Fruit fly (Drosophila melanogaster) whole organism, embryonic: ENCODE results near the gene CG14234.

Source experiments
- Atf3 ChIP-seq: fragments of 200-800 bp; sonication (Bioruptor generic); optimal IDR thresholded peaks from 3 replicates; lab custom pipeline; 2016; ENCODE audit warnings: missing biosample characterization, missing genetic modification characterization
- Awh ChIP-seq: fragments of 200-800 bp; sonication (Bioruptor generic); IDR thresholded peaks from 2 replicates; pipeline ENCODE4, ENCODE4 v1.3.6; 2022; ENCODE audit warnings: missing biosample characterization, missing genetic modification characterization
- CG10321 ChIP-seq: fragments of 200-800 bp; sonication (Bioruptor generic); IDR thresholded peaks from 2 replicates; pipeline ENCODE4 v1.3.6; 2022; ENCODE audit warnings: missing biosample characterization, missing genetic modification characterization
- CG10959 ChIP-seq: fragments of 200-800 bp; sonication (Bioruptor generic); IDR thresholded peaks from 2 replicates; pipeline ENCODE4 v1.3.6; 2022; ENCODE audit warnings: missing biosample characterization, missing genetic modification characterization
- CG11085 ChIP-seq: fragments of 200-800 bp; sonication (Bioruptor generic); IDR thresholded peaks from 2 replicates; pipeline ENCODE4 v1.3.6; 2022; ENCODE audit warnings: missing biosample characterization, missing genetic modification characterization
- CG11560 ChIP-seq: fragments of 200-800 bp; sonication (Bioruptor generic); IDR thresholded peaks from 3 replicates; pipeline ENCODE4 v1.3.6; 2022; ENCODE audit warnings: missing biosample characterization, missing genetic modification characterization
- CG12236 ChIP-seq: fragments of 200-800 bp; sonication (Bioruptor generic); optimal IDR thresholded peaks from 2 replicates; lab custom pipeline; 2016; ENCODE audit warnings: missing biosample characterization, missing genetic modification characterization
- CG12391 ChIP-seq: fragments of 200-800 bp; sonication (Bioruptor generic); optimal IDR thresholded peaks from 3 replicates; lab custom pipeline; 2018; ENCODE audit warnings: missing biosample characterization, mild to moderate bottlenecking, missing genetic modification characterization, moderate library complexity
- CG12769 ChIP-seq: fragments of 200-800 bp; sonication (Bioruptor generic); optimal IDR thresholded peaks from 2 replicates; lab custom pipeline; 2019; ENCODE audit warnings: missing biosample characterization, mild to moderate bottlenecking, missing genetic modification characterization, moderate library complexity
- CG13123 ChIP-seq: fragments of 200-800 bp; sonication (Bioruptor generic); optimal IDR thresholded peaks from 2 replicates; lab custom pipeline; 2016; ENCODE audit warnings: missing biosample characterization, missing genetic modification characterization
- CG13424 ChIP-seq: fragments of 200-800 bp; sonication (Bioruptor generic); optimal IDR thresholded peaks from 2 replicates; lab custom pipeline; 2019; ENCODE audit warnings: missing biosample characterization, mild to moderate bottlenecking, missing genetic modification characterization, moderate library complexity
- CG15479 ChIP-seq: fragments of 200-800 bp; sonication (Bioruptor generic); optimal IDR thresholded peaks from 3 replicates; lab custom pipeline; 2019; ENCODE audit warnings: missing biosample characterization, mild to moderate bottlenecking, missing genetic modification characterization, moderate library complexity
- CG1647 ChIP-seq: fragments of 200-800 bp; sonication (Bioruptor generic); optimal IDR thresholded peaks from 3 replicates; lab custom pipeline; 2016; ENCODE audit warnings: missing biosample characterization, missing genetic modification characterization
- CG17359 ChIP-seq: fragments of 200-800 bp; sonication (Bioruptor generic); optimal IDR thresholded peaks from 3 replicates; lab custom pipeline; 2018; ENCODE audit warnings: missing biosample characterization, mild to moderate bottlenecking, missing genetic modification characterization, moderate library complexity
- CG2889 ChIP-seq: fragments of 200-800 bp; sonication (Bioruptor generic); IDR thresholded peaks from 3 replicates; pipeline ENCODE4 v1.3.6; 2022; ENCODE audit warnings: missing biosample characterization, missing genetic modification characterization
- CG33213 ChIP-seq: fragments of 200-800 bp; sonication (Bioruptor generic); optimal IDR thresholded peaks from 3 replicates; lab custom pipeline; 2016; ENCODE audit warnings: missing biosample characterization, missing genetic modification characterization
- CG34224 ChIP-seq: fragments of 200-800 bp; sonication (Bioruptor generic); IDR thresholded peaks from 3 replicates; pipeline ENCODE4 v1.3.6; 2022; ENCODE audit warnings: missing biosample characterization, missing genetic modification characterization; ENCODE audit not compliant: partially characterized antibody
- CG4282 ChIP-seq: fragments of 200-800 bp; sonication (Bioruptor generic); optimal IDR thresholded peaks from 2 replicates; lab custom pipeline; 2016; ENCODE audit warnings: missing biosample characterization, missing genetic modification characterization
- CG4404 ChIP-seq: fragments of 200-800 bp; sonication (Bioruptor generic); IDR thresholded peaks from 2 replicates; pipeline ENCODE4 v1.3.6; 2022; ENCODE audit warnings: missing biosample characterization, missing genetic modification characterization
- CG5180 ChIP-seq: fragments of 200-800 bp; sonication (Bioruptor generic); optimal IDR thresholded peaks from 3 replicates; lab custom pipeline; 2017; ENCODE audit warnings: missing biosample characterization, missing genetic modification characterization, mild to moderate bottlenecking, moderate library complexity, missing genetic modification reagents
- CG6254 ChIP-seq: fragments of 200-800 bp; sonication (Bioruptor generic); optimal IDR thresholded peaks from 3 replicates; lab custom pipeline; 2017; ENCODE audit warnings: mild to moderate bottlenecking, missing biosample characterization, missing genetic modification reagents, missing genetic modification characterization
- CG6854 ChIP-seq: fragments of 200-800 bp; sonication (Bioruptor generic); optimal IDR thresholded peaks from 3 replicates; lab custom pipeline; 2017; ENCODE audit warnings: missing biosample characterization, mild to moderate bottlenecking, missing genetic modification characterization
- CG7372 ChIP-seq: fragments of 200-800 bp; sonication (Bioruptor generic); IDR thresholded peaks from 2 replicates; pipeline ENCODE4 v1.3.6; 2022; ENCODE audit warnings: missing biosample characterization, missing genetic modification characterization
- Dbx ChIP-seq: fragments of 200-800 bp; sonication (Bioruptor generic); IDR thresholded peaks from 3 replicates; pipeline ENCODE4 v1.3.6; 2022; ENCODE audit warnings: missing biosample characterization, missing genetic modification characterization
- Dref ChIP-seq: fragments of 200-800 bp; sonication (Bioruptor generic); IDR thresholded peaks from 2 replicates; pipeline ENCODE4 v1.3.6; 2022; ENCODE audit warnings: missing biosample characterization, missing genetic modification characterization
- Drgx ChIP-seq: fragments of 200-800 bp; sonication (Bioruptor generic); IDR thresholded peaks from 2 replicates; pipeline ENCODE4 v1.3.6; 2022; ENCODE audit warnings: missing biosample characterization, missing genetic modification characterization
- HLH54F ChIP-seq: fragments of 200-800 bp; sonication (Bioruptor generic); optimal IDR thresholded peaks from 3 replicates; lab custom pipeline; 2016; ENCODE audit warnings: missing biosample characterization, missing genetic modification characterization
- MTF-1 ChIP-seq: fragments of 200-800 bp; sonication (Bioruptor generic); optimal IDR thresholded peaks from 2 replicates; lab custom pipeline; 2018; ENCODE audit warnings: missing biosample characterization, mild to moderate bottlenecking, missing genetic modification characterization, borderline replicate concordance
- Oli ChIP-seq: fragments of 200-800 bp; sonication (Bioruptor generic); optimal IDR thresholded peaks from 2 replicates; lab custom pipeline; 2018; ENCODE audit warnings: missing biosample characterization, mild to moderate bottlenecking, missing genetic modification characterization, moderate library complexity
- Optix ChIP-seq: fragments of 200-800 bp; sonication (Bioruptor generic); IDR thresholded peaks from 3 replicates; pipeline ENCODE4 v1.3.6; 2022; ENCODE audit warnings: missing biosample characterization, missing genetic modification characterization
- Stat92E ChIP-seq, 3 experiments: fragments of >200 bp in 2 of 3; fragments of 200-800 bp in 1 of 3; sonication (Bioruptor generic) in 1 of 3; optimal IDR thresholded peaks; 2 replicates each; lab custom pipeline; 2017 to 2019; ENCODE audit warnings: missing biosample characterization in 3 of 3, missing genetic modification characterization in 3 of 3, mild to moderate bottlenecking in 1 of 3, moderate library complexity in 1 of 3
- Tbp ChIP-seq: fragments of >200 bp; optimal IDR thresholded peaks from 2 replicates; lab custom pipeline; 2018; ENCODE audit warnings: missing biosample characterization, missing genetic modification characterization
- ap ChIP-seq: fragments of 200-800 bp; sonication (Bioruptor generic); IDR thresholded peaks from 2 replicates; pipeline ENCODE4 v1.3.6; 2022; ENCODE audit warnings: missing biosample characterization, missing genetic modification characterization
- croc ChIP-seq: fragments of 200-800 bp; sonication (Bioruptor generic); conservative IDR thresholded peaks from 3 replicates; pipeline ENCODE4 v1.3.6; 2022; ENCODE audit warnings: missing biosample characterization, missing genetic modification characterization
- da ChIP-seq: fragments of 200-800 bp; sonication (Bioruptor generic); optimal IDR thresholded peaks from 2 replicates; lab custom pipeline; 2016; ENCODE audit warnings: missing biosample characterization, missing genetic modification characterization
- dimm ChIP-seq: fragments of 200-800 bp; sonication (Bioruptor generic); IDR thresholded peaks from 2 replicates; pipeline ENCODE4 v1.3.6; 2022; ENCODE audit warnings: missing biosample characterization, missing genetic modification characterization
- disco-r ChIP-seq: fragments of 200-800 bp; sonication (Bioruptor generic); optimal IDR thresholded peaks from 2 replicates; lab custom pipeline; 2016; ENCODE audit warnings: missing biosample characterization, missing genetic modification characterization
- fru ChIP-seq: fragments of >200 bp; optimal IDR thresholded peaks from 2 replicates; lab custom pipeline; 2017
- gcm2 ChIP-seq: fragments of 200-800 bp; sonication (Bioruptor generic); optimal IDR thresholded peaks from 2 replicates; lab custom pipeline; 2016; ENCODE audit warnings: missing biosample characterization, missing genetic modification characterization
- mam ChIP-seq: fragments of 200-800 bp; sonication (Bioruptor generic); optimal IDR thresholded peaks from 3 replicates; lab custom pipeline; 2016; ENCODE audit warnings: missing biosample characterization, missing genetic modification characterization
- peb ChIP-seq: fragments of 200-800 bp; sonication (Bioruptor generic); IDR thresholded peaks from 2 replicates; pipeline ENCODE4 v1.3.6; 2022; ENCODE audit warnings: missing biosample characterization, missing genetic modification characterization
- pros ChIP-seq: fragments of 200-800 bp; sonication (Bioruptor generic); optimal IDR thresholded peaks from 3 replicates; lab custom pipeline; 2019; ENCODE audit warnings: missing biosample characterization, mild to moderate bottlenecking, missing genetic modification characterization, moderate library complexity
- ro ChIP-seq: fragments of 200-800 bp; sonication (Bioruptor generic); IDR thresholded peaks from 2 replicates; pipeline ENCODE4 v1.3.6; 2022; ENCODE audit warnings: missing biosample characterization, missing genetic modification characterization
- sd ChIP-seq: fragments of 200-800 bp; sonication (Bioruptor generic); optimal IDR thresholded peaks from 3 replicates; lab custom pipeline; 2018; ENCODE audit warnings: missing biosample characterization, mild to moderate bottlenecking, missing genetic modification characterization, moderate library complexity
- slp2 ChIP-seq: fragments of 200-800 bp; sonication (Bioruptor generic); optimal IDR thresholded peaks from 2 replicates; lab custom pipeline; 2016; ENCODE audit warnings: missing biosample characterization, missing genetic modification characterization
- ssp ChIP-seq: fragments of 200-800 bp; sonication (Bioruptor generic); IDR thresholded peaks from 2 replicates; pipeline ENCODE4 v1.3.6; 2022; ENCODE audit warnings: missing biosample characterization, missing genetic modification characterization
- unc-4 ChIP-seq: fragments of 200-800 bp; sonication (Bioruptor generic); IDR thresholded peaks from 2 replicates; pipeline ENCODE4 v1.3.6; 2022; ENCODE audit warnings: missing biosample characterization, missing genetic modification characterization; ENCODE audit not compliant: partially characterized antibody
- usp ChIP-seq: fragments of >200 bp; optimal IDR thresholded peaks from 2 replicates; lab custom pipeline; 2017; ENCODE audit warnings: missing biosample characterization, missing genetic modification characterization
- vfl ChIP-seq: fragments of 200-800 bp; sonication (Bioruptor generic); optimal IDR thresholded peaks from 2 replicates; lab custom pipeline; 2016; ENCODE audit warnings: missing biosample characterization, missing genetic modification characterization
- wdn ChIP-seq: fragments of 200-800 bp; sonication (Bioruptor generic); IDR thresholded peaks from 2 replicates; pipeline ENCODE4 v1.3.6; 2022; ENCODE audit warnings: missing biosample characterization, missing genetic modification characterization
- zen2 ChIP-seq: fragments of 200-800 bp; sonication (Bioruptor generic); IDR thresholded peaks from 3 replicates; pipeline ENCODE4 v1.3.6; 2022; ENCODE audit warnings: missing biosample characterization, missing genetic modification characterization; ENCODE audit not compliant: partially characterized antibody

The CG14234 gene

dm6 chrX:19744003-19744488 is 8.7 kb downstream of the CG14234 start, which contains the start of the genes CG18809, COX6B, CG33932 and Rpp20 (continued):
- no peak for TF ChIP-seq CG6254 (GFP tag; lab: Kevin White, UChicago)
- TF ChIP-seq CG17359 (tag; lab: Kevin White, UChicago) = no peak
- peak; percentile 14 for TF ChIP-seq Oli
- TF ChIP-seq Drgx (GFP tag; lab: Robert Waterston, UW) = 0 out of 2 replicates have a peak, but pooled peaks have one; percentile 48
- TF ChIP-seq CG34224 = peak; percentile 91
- peak; percentile 56 for TF ChIP-seq disco-r (GFP tag; lab: Kevin White, UChicago)
- peak; percentile 47 for TF ChIP-seq CG7372 (GFP tag; lab: Robert Waterston, UW)
- TF ChIP-seq ssp = peak; percentile 59
- TF ChIP-seq gcm2 (GFP tag; lab: Kevin White, UChicago) = no peak
- no peak for TF ChIP-seq Tbp (GFP tag; lab: Kevin White, UChicago)
- TF ChIP-seq fru = no peak
- TF ChIP-seq CG6854 = no peak
- TF ChIP-seq CG4404 (GFP tag; lab: Robert Waterston, UW) = peak; percentile 18; the same call in 1 of the 2 replicates
- TF ChIP-seq Dref (GFP tag; lab: Robert Waterston, UW) = peak; percentile 67
- TF ChIP-seq Awh (GFP tag; lab: Robert Waterston, UW) = peak; percentile 35; the same call in 1 of the 2 replicates
- peak; percentile 90 for TF ChIP-seq zen2
- peak; percentile 30 for TF ChIP-seq CG13424 (tag; lab: Kevin White, UChicago)
- TF ChIP-seq peb = no peak
- peak; percentile 63 for TF ChIP-seq CG1647 (GFP tag; lab: Kevin White, UChicago)
- peak; percentile 25; the same call in 1 of the 3 replicates for TF ChIP-seq croc
- peak; percentile 73 for TF ChIP-seq CG11085 (GFP tag; lab: Robert Waterston, UW)
- TF ChIP-seq CG5180 (GFP tag; lab: Kevin White, UChicago) = no peak
- TF ChIP-seq dimm (GFP tag; lab: Robert Waterston, UW) = no peak
- TF ChIP-seq Dbx (GFP tag; lab: Robert Waterston, UW) = peak; percentile 90
- TF ChIP-seq HLH54F (GFP tag; lab: Kevin White, UChicago) = peak; percentile 70
- TF ChIP-seq slp2 (GFP tag; lab: Kevin White, UChicago) = no peak
- TF ChIP-seq Stat92E (GFP tag; optimal IDR thresholded peaks at IDR 0.05; lab: Kevin White, UChicago) = peak in 1 of 3 experiments; percentile 54
- no peak for TF ChIP-seq ap (GFP tag; lab: Robert Waterston, UW)
- peak; percentile 56 for TF ChIP-seq Atf3 (GFP tag; lab: Kevin White, UChicago)
- 0 out of 3 replicates have a peak, but pooled peaks have one; percentile 48 for TF ChIP-seq Optix
- TF ChIP-seq CG10959 (GFP tag; lab: Robert Waterston, UW) = no peak
- peak; percentile 66 for TF ChIP-seq wdn (GFP tag; lab: Robert Waterston, UW)
- TF ChIP-seq vfl (GFP tag; lab: Kevin White, UChicago) = peak; percentile 85
- peak; percentile 60 for TF ChIP-seq CG12391 (tag; lab: Kevin White, UChicago)
- TF ChIP-seq mam (GFP tag; lab: Kevin White, UChicago) = peak; percentile 87
- peak; percentile 60 for TF ChIP-seq da (GFP tag; lab: Kevin White, UChicago)
- no peak for TF ChIP-seq CG12769
- TF ChIP-seq usp (GFP tag; lab: Kevin White, UChicago) = no peak
- TF ChIP-seq CG4282 (GFP tag; lab: Kevin White, UChicago) = peak; percentile 69
- TF ChIP-seq ro (GFP tag; lab: Robert Waterston, UW) = no peak
- peak; percentile 35 for TF ChIP-seq CG13123 (GFP tag; lab: Kevin White, UChicago)
- peak; percentile 2 for TF ChIP-seq CG12236
- TF ChIP-seq CG11560 (tag; lab: Robert Waterston, UW) = peak; percentile 72; the same call in 2 of the 3 replicates
- peak; percentile 46; the same call in 1 of the 2 replicates for TF ChIP-seq CG10321 (GFP tag; lab: Robert Waterston, UW)
- no peak for TF ChIP-seq CG2889 (GFP tag; lab: Robert Waterston, UW)
- peak; percentile 80 for TF ChIP-seq CG33213 (GFP tag; lab: Kevin White, UChicago)
- TF ChIP-seq sd (tag; lab: Kevin White, UChicago) = peak; percentile 73
- peak; percentile 39 for TF ChIP-seq CG15479 (GFP tag; lab: Kevin White, UChicago)
- peak; percentile 91 for TF ChIP-seq unc-4 (GFP tag; lab: Robert Waterston, UW)
- TF ChIP-seq MTF-1 (GFP tag; lab: Kevin White, UChicago) = no peak
- TF ChIP-seq pros = no peak
